Worm (Caenorhabditis elegans) whole organism, early embryonic: ENCODE measurements around the gene dmsr-12.

ENCODE experiments used
- B0310.2 ChIP-seq: sonication (generic microtip); optimal IDR thresholded peaks from 2 replicates; lab custom pipeline; 2016; ENCODE audit warnings: mild to moderate bottlenecking, missing genetic modification characterization, missing compliant biosample characterization
- ama-1 ChIP-seq: fragments of 150-350 bp; optimal IDR thresholded peaks from 2 replicates; lab custom pipeline; 2014
- scrt-1 ChIP-seq: fragments of 200-800 bp; sonication (Bioruptor generic); IDR thresholded peaks from 2 replicates; pipeline ENCODE4 v1.3.6; 2022; ENCODE audit warnings: missing genetic modification characterization, missing compliant biosample characterization

DNA sequence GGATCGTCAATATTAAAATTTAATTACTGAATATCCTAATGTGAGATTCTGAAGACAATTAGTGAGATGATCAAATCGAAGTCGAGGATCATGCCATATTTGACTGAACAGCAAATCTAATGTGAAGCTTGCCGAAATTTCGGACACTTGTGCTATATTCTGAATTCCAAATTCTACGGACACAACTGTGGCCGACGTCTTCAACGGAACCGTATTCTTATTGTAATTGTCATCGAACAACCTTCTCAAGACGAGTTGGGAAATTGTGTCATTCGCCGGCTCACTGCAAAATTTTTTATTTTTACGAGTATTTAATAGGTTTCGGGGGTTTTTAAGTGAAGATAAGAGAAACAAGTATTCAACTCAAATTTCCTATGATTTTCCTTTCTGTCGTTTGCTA lies 36.2 kb upstream of the dmsr-12 start, which contains the start of gene T15B7.1:
- TF ChIP-seq scrt-1 (GFP tag; lab: Robert Waterston, UW) = no peak
- no peak for TF ChIP-seq B0310.2 (tag; lab: Kevin White, UChicago)
- TF ChIP-seq ama-1 = no peak
